Fruit fly (Drosophila melanogaster) whole organism, adult: ENCODE results near the gene DopEcR.

Experiments used
- CG33017 ChIP-seq: fragments of 200-800 bp; sonication (Bioruptor generic); optimal IDR thresholded peaks from 2 replicates; lab custom pipeline; 2018; ENCODE audit warnings: missing biosample characterization, mild to moderate bottlenecking, missing genetic modification characterization, moderate library complexity
- CG7101 ChIP-seq: fragments of 200-800 bp; sonication (Bioruptor generic); optimal IDR thresholded peaks from 2 replicates; lab custom pipeline; 2018; ENCODE audit warnings: missing biosample characterization, mild to moderate bottlenecking, missing genetic modification characterization, moderate library complexity
- Mnt ChIP-seq: fragments of 200-800 bp; sonication (Bioruptor generic); optimal IDR thresholded peaks from 2 replicates; lab custom pipeline; 2016; ENCODE audit warnings: missing biosample characterization, mild to moderate bottlenecking, missing genetic modification characterization
- cic ChIP-seq: fragments of 200-800 bp; sonication (Bioruptor generic); optimal IDR thresholded peaks from 2 replicates; lab custom pipeline; 2017; ENCODE audit warnings: missing biosample characterization, mild to moderate bottlenecking, missing genetic modification characterization, moderate library complexity
- kay ChIP-seq: fragments of 200-800 bp; sonication (Bioruptor generic); peaks from one replicate; lab custom pipeline; 2016; ENCODE audit warnings: missing biosample characterization, missing genetic modification characterization, borderline replicate concordance
- ovo ChIP-seq: fragments of 200-800 bp; sonication (Bioruptor generic); optimal IDR thresholded peaks from 2 replicates; lab custom pipeline; 2016; ENCODE audit warnings: missing biosample characterization, missing genetic modification characterization
- tj ChIP-seq: fragments of 200-800 bp; sonication (Bioruptor generic); optimal IDR thresholded peaks from 3 replicates; lab custom pipeline; 2017; ENCODE audit warnings: missing biosample characterization, mild to moderate bottlenecking, missing genetic modification characterization, moderate library complexity

DNA sequence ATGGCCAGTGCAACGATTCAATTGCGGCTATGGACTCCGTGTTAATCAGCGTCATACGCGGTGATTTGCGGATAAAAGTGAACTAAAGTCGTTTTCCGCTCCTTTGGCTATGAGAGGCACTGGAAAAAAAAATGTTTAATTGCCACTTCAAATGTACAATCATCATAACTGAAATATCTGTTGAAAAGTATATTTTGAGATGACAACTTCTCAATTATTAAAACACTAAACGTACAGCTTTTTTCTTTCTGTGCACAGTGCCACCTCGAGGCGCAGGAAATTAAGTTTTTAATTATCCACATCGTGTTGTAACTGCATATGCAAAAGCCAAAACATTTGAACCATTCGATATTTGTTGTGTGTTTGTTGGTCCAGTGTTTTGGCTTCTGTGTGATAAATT is 12.7 kb upstream of the DopEcR start:
- TF ChIP-seq Mnt (GFP tag; lab: Kevin White, UChicago) (no peak), kay (no peak), tj (no peak), cic (GFP tag; lab: Kevin White, UChicago) (no peak), CG33017 (tag; lab: Kevin White, UChicago) (no peak), CG7101 (tag; lab: Kevin White, UChicago) (no peak), ovo (GFP tag; lab: Kevin White, UChicago) (no peak)
